Worm (Caenorhabditis elegans) whole organism, early embryonic: ENCODE data around the gene egas-3.

Source experiments
- B0310.2 ChIP-seq: sonication (generic microtip); optimal IDR thresholded peaks from 2 replicates; lab custom pipeline; 2016; ENCODE audit warnings: mild to moderate bottlenecking, missing genetic modification characterization, missing compliant biosample characterization
- aly-1 ChIP-seq: sonication (generic microtip); optimal IDR thresholded peaks from 2 replicates; lab custom pipeline; 2016; ENCODE audit warnings: missing genetic modification characterization, missing compliant biosample characterization
- ama-1 ChIP-seq: fragments of 150-350 bp; optimal IDR thresholded peaks from 2 replicates; lab custom pipeline; 2014
- ceh-13 ChIP-seq: fragments of 200-800 bp; sonication (Bioruptor generic); optimal IDR thresholded peaks from 2 replicates; lab custom pipeline; 2018; ENCODE audit warnings: mild to moderate bottlenecking, missing genetic modification characterization, missing compliant biosample characterization
- ceh-36 ChIP-seq: sonication (generic microtip); optimal IDR thresholded peaks from 2 replicates; lab custom pipeline; 2016; ENCODE audit warnings: missing genetic modification characterization, inconsistent platforms, missing compliant biosample characterization
- ets-7 ChIP-seq: sonication (generic microtip); optimal IDR thresholded peaks from 2 replicates; lab custom pipeline; 2016; ENCODE audit warnings: missing genotype, missing genetic modification characterization, missing compliant biosample characterization
- flt-1 ChIP-seq: fragments of 200-800 bp; sonication (Bioruptor generic); IDR thresholded peaks from 2 replicates; pipeline ENCODE4 v1.3.6; 2022; ENCODE audit warnings: missing genetic modification characterization, missing compliant biosample characterization
- hmg-4 ChIP-seq: fragments of 200-800 bp; sonication (Bioruptor generic); optimal IDR thresholded peaks from 2 replicates; lab custom pipeline; 2018; ENCODE audit warnings: mild to moderate bottlenecking, missing genetic modification characterization, missing compliant biosample characterization
- scrt-1 ChIP-seq: fragments of 200-800 bp; sonication (Bioruptor generic); IDR thresholded peaks from 2 replicates; pipeline ENCODE4 v1.3.6; 2022; ENCODE audit warnings: missing genetic modification characterization, missing compliant biosample characterization
- sea-1 ChIP-seq: fragments of 200-800 bp; sonication (Bioruptor generic); conservative IDR thresholded peaks from 2 replicates; pipeline ENCODE4 v1.3.6; 2022; ENCODE audit warnings: missing genetic modification characterization, missing compliant biosample characterization
- tbx-11 ChIP-seq: fragments of 200-800 bp; sonication (Bioruptor generic); IDR thresholded peaks from 2 replicates; pipeline ENCODE4 v1.3.6; 2022; ENCODE audit warnings: missing genetic modification characterization, missing compliant biosample characterization
- tbx-37 ChIP-seq: fragments of 200-800 bp; sonication (Bioruptor generic); conservative IDR thresholded peaks from 2 replicates; pipeline ENCODE4 v1.3.6; 2022; ENCODE audit warnings: missing genetic modification reagents, missing genetic modification characterization, missing compliant biosample characterization
- tra-4 ChIP-seq: sonication (generic microtip); optimal IDR thresholded peaks from 2 replicates; lab custom pipeline; 2017; ENCODE audit warnings: missing genetic modification characterization, missing compliant biosample characterization

- TF ChIP-seq B0310.2 (tag; lab: Kevin White, UChicago) (no peak), flt-1 (GFP tag; lab: Robert Waterston, UW) (no peak), scrt-1 (GFP tag; lab: Robert Waterston, UW) (no peak), tra-4 (tag; lab: Kevin White, UChicago) (no peak), hmg-4 (GFP tag; lab: Kevin White, UChicago) (no peak), aly-1 (tag; lab: Kevin White, UChicago) (no peak), ceh-13 (GFP tag; lab: Kevin White, UChicago) (no peak), ceh-36 (no peak), ama-1 (lab: Kevin White, UChicago) (no peak), tbx-11 (no peak), sea-1 (GFP tag; lab: Robert Waterston, UW) (no peak), tbx-37 (GFP tag; lab: Robert Waterston, UW) (no peak), ets-7 (tag; lab: Kevin White, UChicago) (no peak)
Observed at ce11 chrV:18664026-18664425, 27.9 kb upstream of the egas-3 start, which contains the start of gene Y69H2.3.
